Fruit fly (Drosophila melanogaster) whole organism, wandering third instar larva: ENCODE data around the gene CG45545.

Experiments
- CG32264 ChIP-seq: fragments of 200-800 bp; sonication (Bioruptor generic); optimal IDR thresholded peaks from 2 replicates; lab custom pipeline; 2016; ENCODE audit warnings: missing biosample characterization, missing genetic modification characterization
- Dfd ChIP-seq: fragments of >200 bp; optimal IDR thresholded peaks from 2 replicates; lab custom pipeline; 2017; ENCODE audit warnings: missing biosample characterization, missing genetic modification characterization
- Dif ChIP-seq: fragments of 200-275, 200-300 bp; sonication (Bioruptor generic); optimal IDR thresholded peaks from 2 replicates; lab custom pipeline; 2018; ENCODE audit warnings: missing biosample characterization, missing genetic modification characterization; ENCODE audit not compliant: partially characterized antibody
- Myc ChIP-seq: fragments of >200 bp; optimal IDR thresholded peaks from 2 replicates; lab custom pipeline; 2017
- Vsx2 ChIP-seq: fragments of 200-300, 225-300 bp; sonication (Bioruptor generic); optimal IDR thresholded peaks from 2 replicates; lab custom pipeline; 2018; ENCODE audit warnings: missing biosample characterization, missing genetic modification characterization; ENCODE audit not compliant: partially characterized antibody
- br ChIP-seq: fragments of 200-800 bp; sonication (Bioruptor generic); optimal IDR thresholded peaks from 2 replicates; lab custom pipeline; 2016; ENCODE audit warnings: missing biosample characterization, missing genetic modification characterization
- ey ChIP-seq: fragments of 200-800 bp; sonication (Bioruptor generic); optimal IDR thresholded peaks from 2 replicates; lab custom pipeline; 2016; ENCODE audit warnings: missing biosample characterization, missing genetic modification characterization
- foxo ChIP-seq, 2 experiments: fragments of 200-800 bp; sonication (Bioruptor generic); optimal IDR thresholded peaks; 2 replicates in 1 of 2; 3 replicates in 1 of 2; lab custom pipeline; 2016 to 2017; ENCODE audit warnings: missing biosample characterization in 2 of 2, missing genetic modification characterization in 2 of 2
- fru ChIP-seq: fragments of 200-800 bp; sonication (Bioruptor generic); optimal IDR thresholded peaks from 3 replicates; lab custom pipeline; 2016; ENCODE audit warnings: missing biosample characterization, mild to moderate bottlenecking, missing genetic modification characterization
- h ChIP-seq: fragments of 200-800 bp; sonication (Bioruptor generic); optimal IDR thresholded peaks from 3 replicates; lab custom pipeline; 2016; ENCODE audit warnings: missing biosample characterization, mild to moderate bottlenecking, missing genetic modification characterization
- lola ChIP-seq: fragments of >200 bp; optimal IDR thresholded peaks from 2 replicates; lab custom pipeline; 2017; ENCODE audit warnings: missing biosample characterization, missing genetic modification characterization
- pan ChIP-seq: fragments of >200 bp; optimal IDR thresholded peaks from 2 replicates; lab custom pipeline; 2017
- psq ChIP-seq: fragments of 200-800 bp; sonication (Bioruptor generic); optimal IDR thresholded peaks from 3 replicates; lab custom pipeline; 2017; ENCODE audit warnings: missing biosample characterization, mild to moderate bottlenecking, missing genetic modification characterization, moderate library complexity
- sage ChIP-seq: fragments of 200-800 bp; sonication (Bioruptor generic); optimal IDR thresholded peaks from 2 replicates; lab custom pipeline; 2016; ENCODE audit warnings: missing biosample characterization, mild to moderate bottlenecking, missing genetic modification characterization

- TF ChIP-seq Dfd (GFP tag; lab: Kevin White, UChicago) (no peak), ey (no peak), lola (GFP tag; lab: Kevin White, UChicago) (no peak), Dif (GFP tag; lab: Kevin White, UChicago) (no peak), foxo (GFP tag; optimal IDR thresholded peaks at IDR 0.05; lab: Kevin White, UChicago) (no peak), CG32264 (no peak), psq (GFP tag; lab: Kevin White, UChicago) (no peak), pan (lab: Kevin White, UChicago) (no peak), br (GFP tag; lab: Kevin White, UChicago) (no peak), h (GFP tag; lab: Kevin White, UChicago) (no peak), fru (no peak), Vsx2 (GFP tag; lab: Kevin White, UChicago) (no peak), Myc (lab: Kevin White, UChicago) (no peak), sage (GFP tag; lab: Kevin White, UChicago) (no peak)
Observed at dm6 chr3R:7514232-7514863, 37.5 kb upstream of the CG45545 start.
